Worm (Caenorhabditis elegans): ENCODE results near the gene unc-18.

The unc-18 gene

ce11 chrX:7660919-7661557 lies 21.7 kb upstream of the unc-18 start, which contains the start of gene pcca-1:
Gene pcca-1 (minus strand): TSS chrX:7660986.
- TF ChIP-seq lin-15B (tag; optimal IDR thresholded peaks at IDR 0.05) (no peak), tra-1 (GFP tag; IDR thresholded peaks at IDR 0.05) (no peak), daf-19 (GFP tag; conservative IDR thresholded peaks at IDR 0.05) (no peak), hif-1 (tag; optimal IDR thresholded peaks at IDR 0.05) (peak; percentile 71 to 99), mdl-1 (tag; optimal IDR thresholded peaks at IDR 0.05) (peak in 1 of 2 experiments; percentile 27), F10B5.3 (tag; optimal IDR thresholded peaks at IDR 0.05) (no peak), zfp-3 (GFP tag; conservative IDR thresholded peaks at IDR 0.05) (no peak), spr-1 (tag; optimal IDR thresholded peaks at IDR 0.05) (no peak), aha-1 (tag) (peak; percentile 100), daf-16 (GFP tag; optimal IDR thresholded peaks at IDR 0.05) (no peak), daf-16 (tag; optimal IDR thresholded peaks at IDR 0.05) (peak; percentile 91), nhr-77 (tag; optimal IDR thresholded peaks at IDR 0.05) (no peak), ztf-7 (tag; optimal IDR thresholded peaks at IDR 0.05) (peak; percentile 29), unc-62 (GFP tag; optimal IDR thresholded peaks at IDR 0.05 in 1 of 2) (peak in 1 of 2 experiments; percentile 83), unc-62 (tag; optimal IDR thresholded peaks at IDR 0.05) (no peak), F49E8.2 (tag; optimal IDR thresholded peaks at IDR 0.05; ENCODE audit: borderline replicate concordance) (no peak), nhr-25 (tag; optimal IDR thresholded peaks at IDR 0.05; ENCODE audit: borderline replicate concordance, insufficient read depth) (no peak), Y105C5A.15 (GFP tag; IDR thresholded peaks at IDR 0.05) (no peak), D1046.2 (GFP tag; IDR thresholded peaks at IDR 0.05) (no peak), nhr-10 (tag; optimal IDR thresholded peaks at IDR 0.05) (no peak), madf-9 (GFP tag; conservative IDR thresholded peaks at IDR 0.05) (no peak), hmg-1.1 (GFP tag; IDR thresholded peaks at IDR 0.05) (peak; percentile 7; the same call in 1 of the 2 replicates), Y75B8A.6 (GFP tag; IDR thresholded peaks at IDR 0.05) (no peak), saeg-2 (GFP tag; IDR thresholded peaks at IDR 0.05) (no peak)

ce11 chrX:7661628-7662027 lies 21.1 kb upstream of the unc-18 start:
- TF ChIP-seq hlh-30 (tag; optimal IDR thresholded peaks at IDR 0.05; ENCODE audit: insufficient read depth) (peak; percentile 18), Y75B8A.6 (GFP tag; IDR thresholded peaks at IDR 0.05) (no peak), zfp-2 (tag; optimal IDR thresholded peaks at IDR 0.05) (no peak), lin-15B (tag; optimal IDR thresholded peaks at IDR 0.05) (no peak), daf-16 (GFP tag; optimal IDR thresholded peaks at IDR 0.05) (no peak), daf-16 (tag; optimal IDR thresholded peaks at IDR 0.05) (peak; percentile 89), madf-9 (GFP tag; conservative IDR thresholded peaks at IDR 0.05) (no peak), nhr-6 (tag; optimal IDR thresholded peaks at IDR 0.05) (peak; percentile 33), ceh-32 (tag; optimal IDR thresholded peaks at IDR 0.05; ENCODE audit: poor library complexity) (no peak), dmd-9 (GFP tag; IDR thresholded peaks at IDR 0.05) (no peak), mes-2 (tag; optimal IDR thresholded peaks at IDR 0.05; ENCODE audit: poor library complexity, severe bottlenecking) (peak; percentile 72), nhr-28 (tag; optimal IDR thresholded peaks at IDR 0.05) (peak; percentile 32), hlh-11 (tag; optimal IDR thresholded peaks at IDR 0.05) (peak; percentile 56), mep-1 (tag; optimal IDR thresholded peaks at IDR 0.05) (peak; percentile 52), pha-4 (GFP tag; IDR thresholded peaks at IDR 0.05) (no peak), pha-4 (tag; optimal IDR thresholded peaks at IDR 0.05) (peak; percentile 58), snpc-4 (tag; optimal IDR thresholded peaks at IDR 0.05) (no peak), ces-1 (GFP tag; optimal IDR thresholded peaks at IDR 0.05) (no peak), dve-1 (tag; optimal IDR thresholded peaks at IDR 0.05; ENCODE audit: insufficient read depth) (peak; percentile 75), set-16 (GFP tag; IDR thresholded peaks at IDR 0.05) (no peak), lin-38 (GFP tag; IDR thresholded peaks at IDR 0.05) (peak; percentile 72), gei-8 (GFP tag; optimal IDR thresholded peaks at IDR 0.05) (no peak), ceh-82 (tag; optimal IDR thresholded peaks at IDR 0.05) (no peak), lin-1 (GFP tag; IDR thresholded peaks at IDR 0.05) (no peak), zip-11 (GFP tag; IDR thresholded peaks at IDR 0.05) (no peak), egl-43 (GFP tag; IDR thresholded peaks at IDR 0.05) (no peak), lir-3 (tag; optimal IDR thresholded peaks at IDR 0.05) (no peak), jun-1 (tag; optimal IDR thresholded peaks at IDR 0.05) (no peak), ceh-44 (GFP tag; IDR thresholded peaks at IDR 0.05) (no peak), ZK546.5 (tag; optimal IDR thresholded peaks at IDR 0.05) (no peak), dpl-1 (GFP tag; optimal IDR thresholded peaks at IDR 0.05) (peak; percentile 2), ztf-7 (tag; optimal IDR thresholded peaks at IDR 0.05) (no peak)
